Fruit fly (Drosophila melanogaster) S2 (cell line): ENCODE results near the gene CG14926.
A peak's percentile ranks its signal among the peaks of the same experiment; 100 is the strongest.

Experiments used
- CG8478 ChIP-seq: fragments of >200 bp; optimal IDR thresholded peaks from 2 replicates; lab custom pipeline; 2018
- CTCF ChIP-seq, 2 experiments: fragments of >200 bp; optimal IDR thresholded peaks; 2 replicates each; lab custom pipeline; 2018

The CG14926 gene

DNA sequence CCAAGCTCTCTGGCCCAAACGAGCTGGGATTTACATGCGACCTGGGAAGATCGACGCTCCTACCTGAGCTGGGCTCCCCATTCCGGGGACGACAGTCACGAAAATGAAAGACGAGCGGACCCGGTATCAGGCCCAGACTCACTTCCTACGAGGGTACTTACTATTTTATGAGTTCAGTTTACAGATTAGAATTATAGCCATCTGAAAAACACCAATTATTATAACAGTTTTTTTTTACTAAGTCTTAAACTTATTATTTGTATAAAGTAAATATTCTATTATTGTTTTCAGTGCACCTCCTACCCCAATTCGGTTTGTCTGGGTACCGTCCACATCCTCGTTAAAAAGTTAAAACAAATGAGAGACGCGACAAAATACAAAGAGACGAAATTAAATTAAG is 16.7 kb downstream of the CG14926 start:
- TF ChIP-seq CTCF (optimal IDR thresholded peaks at IDR 0.05; lab: Kevin White, UChicago) (no peak), CG8478 (no peak)

DNA sequence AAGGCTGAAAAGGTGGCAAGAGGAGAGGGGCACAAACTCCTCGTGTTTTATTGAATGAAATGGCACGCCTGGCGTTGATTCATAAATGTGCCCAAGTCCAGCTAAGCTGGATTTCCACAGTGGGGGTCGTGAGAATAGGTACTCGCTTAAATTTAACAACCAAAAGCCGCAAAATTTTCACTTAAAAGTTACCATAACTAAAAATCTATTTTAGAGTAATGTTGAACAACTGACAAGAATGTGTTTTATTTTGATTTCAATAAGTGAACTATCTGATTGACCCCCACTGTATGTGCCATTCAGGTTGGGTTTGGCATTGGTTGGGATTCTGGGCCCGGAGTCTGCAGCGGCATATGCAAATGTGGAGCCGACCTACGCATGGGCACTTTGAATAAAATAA is 19.2 kb downstream of the CG14926 start:
- TF ChIP-seq CG8478 (no peak), CTCF (optimal IDR thresholded peaks at IDR 0.05; lab: Kevin White, UChicago) (no peak)

DNA sequence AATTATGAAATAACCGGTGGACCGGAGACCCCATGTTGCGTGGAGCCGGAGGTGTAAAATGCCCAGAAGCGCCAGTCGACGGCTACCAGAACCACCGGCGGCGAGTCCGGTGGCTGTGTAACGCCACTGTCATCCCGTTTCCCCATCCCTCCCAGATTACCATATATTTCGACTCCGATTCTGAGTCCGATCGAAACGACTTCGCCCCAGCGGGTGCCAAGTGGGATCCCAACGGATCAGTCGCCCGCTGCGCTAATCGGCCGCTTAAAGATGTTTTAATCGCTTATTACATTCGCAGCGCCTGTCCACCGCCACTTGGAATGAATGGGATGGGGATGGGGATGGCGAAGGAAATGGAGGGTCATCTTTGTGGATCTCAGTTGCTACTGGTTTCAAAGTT is 20.3 kb downstream of the CG14926 start:
- TF ChIP-seq CTCF (optimal IDR thresholded peaks at IDR 0.05; lab: Kevin White, UChicago) (no peak), CG8478 (no peak)

DNA sequence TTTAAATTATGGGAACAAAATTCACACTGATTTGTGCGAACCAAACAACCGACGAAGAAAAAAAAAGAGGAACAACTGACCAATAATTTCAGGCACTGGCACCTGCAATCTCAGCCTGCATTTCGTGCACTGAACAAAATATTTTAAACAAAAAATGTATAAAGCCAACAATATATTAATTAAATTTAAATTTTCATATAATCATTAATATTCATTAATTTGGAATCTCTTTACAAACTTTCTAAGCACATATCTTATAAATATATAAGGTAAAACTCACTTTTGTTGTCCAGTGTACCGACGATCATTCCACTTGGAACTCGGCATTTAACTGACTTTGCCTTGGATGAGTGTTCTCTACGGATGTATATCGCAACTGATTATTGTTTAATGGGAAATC is 21.0 kb downstream of the CG14926 start:
- no peak for TF ChIP-seq CG8478
- no peak for TF ChIP-seq CTCF (optimal IDR thresholded peaks at IDR 0.05; lab: Kevin White, UChicago)

- TF ChIP-seq CG8478 (no peak), CTCF (optimal IDR thresholded peaks at IDR 0.05; lab: Kevin White, UChicago) (no peak)
These were observed 23.9 kb downstream of the CG14926 start for dm6 chr2L:11319221-11319620.

- TF ChIP-seq CG8478 (no peak), CTCF (optimal IDR thresholded peaks at IDR 0.05; lab: Kevin White, UChicago) (peak; percentile 34 to 63)
These were observed 24.7 kb downstream of the CG14926 start for dm6 chr2L:11318464-11318863.

DNA sequence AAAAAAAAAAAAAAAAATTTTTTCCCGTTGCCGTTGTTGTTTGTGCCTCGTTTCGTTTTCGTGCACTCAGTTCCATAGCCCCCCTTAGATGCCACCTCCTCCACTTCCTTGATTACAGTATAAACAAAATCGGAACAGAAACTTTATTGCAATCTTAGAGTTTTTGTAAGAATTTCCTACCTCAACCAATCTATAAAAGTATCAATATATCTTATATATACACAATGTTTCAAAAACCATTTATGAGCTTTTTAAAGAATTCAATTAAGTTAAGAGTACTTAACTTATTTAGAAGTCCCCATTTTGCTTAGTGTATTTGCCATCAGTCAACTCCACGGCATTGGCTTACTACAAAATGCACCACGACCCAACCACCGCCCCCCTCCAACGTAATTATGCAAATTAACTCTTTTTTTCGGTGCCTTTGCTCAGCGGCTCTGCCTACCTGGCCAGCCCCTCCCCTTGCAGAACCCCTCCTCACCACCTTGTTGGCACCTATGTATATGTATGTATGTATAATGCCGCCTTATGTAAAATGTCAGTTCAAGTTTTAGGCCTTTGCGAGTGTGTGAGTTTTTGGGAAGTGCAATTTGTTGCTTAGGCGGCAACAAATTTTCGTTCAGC is 25.4 kb downstream of the CG14926 start:
- TF ChIP-seq CG8478 (no peak), CTCF (optimal IDR thresholded peaks at IDR 0.05; lab: Kevin White, UChicago) (no peak)

DNA sequence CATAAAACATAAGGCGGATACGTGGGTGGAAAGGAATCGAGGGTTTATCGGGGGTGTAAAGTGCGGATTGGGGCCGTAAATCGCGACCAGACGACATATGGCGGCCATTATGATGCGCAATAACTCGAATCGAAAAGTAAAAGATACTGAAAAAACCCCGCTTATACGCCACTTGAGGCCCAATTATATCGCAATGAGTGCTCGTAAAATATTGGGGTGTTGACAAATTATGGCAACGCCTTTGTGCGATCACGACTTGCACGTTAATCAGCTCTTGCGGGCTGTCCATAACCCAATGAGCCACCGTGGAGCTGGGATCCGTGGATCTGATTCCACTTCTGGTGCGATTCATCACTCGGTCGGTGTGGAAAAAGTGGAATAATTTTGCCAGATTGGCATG is 33.3 kb downstream of the CG14926 start:
- TF ChIP-seq CTCF (optimal IDR thresholded peaks at IDR 0.05; lab: Kevin White, UChicago) = no peak
- TF ChIP-seq CG8478 = no peak

DNA sequence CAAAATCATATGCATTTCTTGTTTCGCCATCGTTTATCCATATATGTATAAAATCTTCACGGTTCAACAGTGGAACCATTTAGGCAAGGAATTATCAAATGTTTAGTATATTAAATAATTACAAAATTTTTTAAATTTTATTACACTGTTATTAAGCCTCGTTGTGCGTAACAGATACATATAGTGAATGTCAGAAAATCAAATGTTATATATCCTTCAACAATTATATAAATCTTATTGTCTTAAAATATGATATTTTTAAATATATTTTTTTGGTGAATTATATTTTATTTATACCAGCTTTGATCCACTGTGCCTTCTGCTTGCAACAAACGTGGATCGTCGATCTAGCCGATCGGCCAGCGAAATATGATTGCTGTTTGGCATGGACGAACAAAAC is 36.0 kb downstream of the CG14926 start:
- TF ChIP-seq CG8478 (no peak), CTCF (optimal IDR thresholded peaks at IDR 0.05; lab: Kevin White, UChicago) (no peak)

DNA sequence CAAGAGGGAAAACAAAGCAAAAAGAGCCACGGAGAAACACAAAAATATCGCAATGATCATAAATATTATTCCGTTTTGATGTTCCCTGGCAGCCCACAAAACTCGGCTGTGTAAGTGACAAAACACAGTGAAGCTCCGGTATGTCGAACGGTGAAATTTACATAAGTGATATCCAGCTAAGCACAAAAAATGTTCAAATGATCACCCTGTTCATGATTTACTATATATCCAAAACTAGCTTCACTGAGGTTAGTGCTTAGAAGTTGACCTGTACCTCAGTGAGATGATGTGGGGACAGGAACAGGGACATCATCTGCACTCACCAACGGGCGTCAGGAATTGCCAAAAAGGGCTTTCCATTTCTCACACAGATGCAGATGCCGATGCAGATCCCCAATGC is 37.0 kb downstream of the CG14926 start:
- TF ChIP-seq CTCF (optimal IDR thresholded peaks at IDR 0.05; lab: Kevin White, UChicago) = no peak
- no peak for TF ChIP-seq CG8478

dm6 chr2L:11302507-11302906 is 40.6 kb downstream of the CG14926 start:
- TF ChIP-seq CG8478 (no peak), CTCF (optimal IDR thresholded peaks at IDR 0.05; lab: Kevin White, UChicago) (no peak)

- TF ChIP-seq CG8478 = no peak
These were observed 46.6 kb downstream of the CG14926 start for dm6 chr2L:11296483-11296882.

DNA sequence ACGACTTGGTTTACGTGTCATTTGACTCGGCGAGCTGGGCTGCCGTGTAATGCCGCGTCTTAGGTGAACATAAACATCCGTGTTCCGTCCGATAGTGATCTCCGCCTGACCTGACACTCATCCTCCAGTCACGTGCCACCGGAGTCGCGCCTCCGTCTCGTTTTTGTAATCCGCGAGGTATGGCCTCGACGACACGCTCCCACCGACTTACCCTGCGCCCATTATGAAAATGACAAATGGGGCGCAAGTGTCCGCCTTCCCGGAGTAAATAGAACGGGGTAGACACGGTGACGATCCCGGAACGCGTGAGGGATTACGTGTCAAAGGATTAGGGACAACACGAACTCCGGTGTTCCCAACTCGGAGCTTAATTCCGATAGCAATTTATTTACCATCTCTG is 47.4 kb downstream of the CG14926 start:
- TF ChIP-seq CG8478 (no peak), CTCF (optimal IDR thresholded peaks at IDR 0.05; lab: Kevin White, UChicago) (no peak)
